Fruit fly (Drosophila melanogaster) whole organism, embryonic: ENCODE data around the gene CG6470.

Source experiments
- CG10654 ChIP-seq: fragments of 200-800 bp; sonication (Bioruptor generic); optimal IDR thresholded peaks from 2 replicates; lab custom pipeline; 2016; ENCODE audit warnings: missing biosample characterization, missing genetic modification characterization
- CG11504 ChIP-seq: fragments of 200-800 bp; sonication (Bioruptor generic); optimal IDR thresholded peaks from 3 replicates; lab custom pipeline; 2019; ENCODE audit warnings: missing biosample characterization, mild to moderate bottlenecking, missing genetic modification characterization, moderate library complexity
- CG11696 ChIP-seq: fragments of 200-800 bp; sonication (Bioruptor generic); IDR thresholded peaks from 2 replicates; pipeline ENCODE4 v1.3.6; 2022; ENCODE audit warnings: missing biosample characterization, missing genetic modification characterization
- CG14014 ChIP-seq: fragments of 200-800 bp; sonication (Bioruptor generic); IDR thresholded peaks from 2 replicates; pipeline ENCODE4 v1.3.6; 2022; ENCODE audit warnings: missing biosample characterization, missing genetic modification characterization
- CG17829 ChIP-seq: fragments of 200-800 bp; optimal IDR thresholded peaks from 2 replicates; lab custom pipeline; 2019; ENCODE audit warnings: missing biosample characterization, mild to moderate bottlenecking, missing genetic modification characterization, moderate library complexity
- CG1792 ChIP-seq: fragments of 200-800 bp; sonication (Bioruptor generic); optimal IDR thresholded peaks from 2 replicates; lab custom pipeline; 2016; ENCODE audit warnings: missing biosample characterization, missing genetic modification characterization
- CG32772 ChIP-seq: fragments of 200-800 bp; sonication (Bioruptor generic); IDR thresholded peaks from 2 replicates; pipeline ENCODE4 v1.3.6; 2022; ENCODE audit warnings: missing biosample characterization, missing genetic modification characterization
- CG3847 ChIP-seq: fragments of 200-800 bp; sonication (Bioruptor generic); IDR thresholded peaks from 2 replicates; pipeline ENCODE4 v1.3.6; 2022; ENCODE audit warnings: missing biosample characterization, missing genetic modification characterization
- CG5180 ChIP-seq: fragments of 200-800 bp; sonication (Bioruptor generic); optimal IDR thresholded peaks from 3 replicates; lab custom pipeline; 2017; ENCODE audit warnings: missing biosample characterization, missing genetic modification characterization, mild to moderate bottlenecking, moderate library complexity, missing genetic modification reagents
- CG6175 ChIP-seq: fragments of 200-800 bp; sonication (Bioruptor generic); IDR thresholded peaks from 3 replicates; pipeline ENCODE4 v1.3.6; 2022; ENCODE audit warnings: missing biosample characterization, missing genetic modification characterization
- CG6683 ChIP-seq: fragments of 200-800 bp; sonication (Bioruptor generic); optimal IDR thresholded peaks from 2 replicates; lab custom pipeline; 2017; ENCODE audit warnings: missing biosample characterization, mild to moderate bottlenecking, missing genetic modification characterization, missing genetic modification reagents
- CG6765 ChIP-seq: fragments of 200-800 bp; sonication (Bioruptor generic); optimal IDR thresholded peaks from 3 replicates; lab custom pipeline; 2017; ENCODE audit warnings: missing biosample characterization, mild to moderate bottlenecking, missing genetic modification characterization
- CG6791 ChIP-seq: fragments of 200-800 bp; sonication (Bioruptor generic); IDR thresholded peaks from 3 replicates; pipeline ENCODE4 v1.3.6; 2022; ENCODE audit warnings: missing biosample characterization, missing genetic modification characterization; ENCODE audit not compliant: partially characterized antibody
- CG7357 ChIP-seq: fragments of 200-800 bp; sonication (Bioruptor generic); IDR thresholded peaks from 3 replicates; pipeline ENCODE4 v1.3.6; 2022; ENCODE audit warnings: missing biosample characterization, missing genetic modification characterization
- CG9932 ChIP-seq: fragments of 200-800 bp; sonication (Bioruptor generic); IDR thresholded peaks from 2 replicates; pipeline ENCODE4 v1.3.6; 2022; ENCODE audit warnings: missing biosample characterization, missing genetic modification characterization
- CTCF ChIP-seq: fragments of 200-800 bp; sonication (Bioruptor generic); optimal IDR thresholded peaks from 2 replicates; lab custom pipeline; 2017; ENCODE audit warnings: missing biosample characterization, mild to moderate bottlenecking, missing genetic modification characterization, moderate library complexity
- CoRest ChIP-seq: fragments of 200-800 bp; sonication (Bioruptor generic); optimal IDR thresholded peaks from 3 replicates; lab custom pipeline; 2018; ENCODE audit warnings: missing biosample characterization, mild to moderate bottlenecking, missing genetic modification characterization, moderate library complexity
- D ChIP-seq, 2 experiments: fragments of 200-800 bp in 1 of 2; fragments of >200 bp in 1 of 2; sonication (Bioruptor generic) in 1 of 2; optimal IDR thresholded peaks; 2 replicates in 1 of 2; 3 replicates in 1 of 2; lab custom pipeline; 2017; ENCODE audit warnings: mild to moderate bottlenecking in 1 of 2, missing biosample characterization in 1 of 2, missing genetic modification characterization in 1 of 2, missing genetic modification reagents in 1 of 2
- Dip2 ChIP-seq: fragments of 200-800 bp; sonication (Bioruptor generic); IDR thresholded peaks from 2 replicates; pipeline ENCODE4 v1.3.6; 2022; ENCODE audit warnings: missing biosample characterization, missing genetic modification characterization
- Ets97D ChIP-seq: fragments of 200-800 bp; sonication (Bioruptor generic); optimal IDR thresholded peaks from 3 replicates; lab custom pipeline; 2016; ENCODE audit warnings: missing biosample characterization, missing genetic modification characterization
- Hand ChIP-seq: fragments of 200-800 bp; sonication (Bioruptor generic); optimal IDR thresholded peaks from 2 replicates; lab custom pipeline; 2017; ENCODE audit warnings: mild to moderate bottlenecking, missing biosample characterization, missing genetic modification reagents, missing genetic modification characterization
- Max ChIP-seq: fragments of 200-800 bp; sonication (Bioruptor generic); optimal IDR thresholded peaks from 2 replicates; lab custom pipeline; 2016; ENCODE audit warnings: missing biosample characterization, mild to moderate bottlenecking, missing genetic modification characterization
- Meics ChIP-seq: fragments of 200-800 bp; sonication (Bioruptor generic); optimal IDR thresholded peaks from 2 replicates; lab custom pipeline; 2017; ENCODE audit warnings: missing biosample characterization, mild to moderate bottlenecking, missing genetic modification characterization
- NC2α ChIP-seq: fragments of 200-800 bp; sonication (Bioruptor generic); optimal IDR thresholded peaks from 2 replicates; lab custom pipeline; 2016; ENCODE audit warnings: missing biosample characterization, missing genetic modification characterization
- NFAT ChIP-seq: fragments of 200-800 bp; sonication (Bioruptor generic); IDR thresholded peaks from 2 replicates; pipeline ENCODE4 v1.3.6; 2022; ENCODE audit warnings: missing biosample characterization, missing genetic modification characterization
- Nf-YA ChIP-seq: fragments of 200-800 bp; sonication (Bioruptor generic); IDR thresholded peaks from 2 replicates; pipeline ENCODE4 v1.3.6; 2022; ENCODE audit warnings: missing biosample characterization, missing genetic modification characterization
- Oli ChIP-seq: fragments of 200-800 bp; sonication (Bioruptor generic); optimal IDR thresholded peaks from 2 replicates; lab custom pipeline; 2018; ENCODE audit warnings: missing biosample characterization, mild to moderate bottlenecking, missing genetic modification characterization, moderate library complexity
- TFAM ChIP-seq: fragments of 200-800 bp; sonication (Bioruptor generic); optimal IDR thresholded peaks from 2 replicates; lab custom pipeline; 2017; ENCODE audit warnings: missing biosample characterization, missing genetic modification characterization, inconsistent platforms
- abd-A ChIP-seq: fragments of 200-800 bp; sonication (Bioruptor generic); optimal IDR thresholded peaks from 3 replicates; lab custom pipeline; 2019; ENCODE audit warnings: missing biosample characterization, mild to moderate bottlenecking, missing genetic modification characterization, moderate library complexity
- bsh ChIP-seq, 2 experiments: fragments of 200-800 bp; sonication (Bioruptor generic); optimal IDR thresholded peaks; 2 replicates each; lab custom pipeline; 2017 to 2018; ENCODE audit warnings: mild to moderate bottlenecking in 2 of 2, missing biosample characterization in 2 of 2, missing genetic modification characterization in 2 of 2, moderate library complexity in 1 of 2
- chif ChIP-seq, 2 experiments: fragments of 200-800 bp; sonication (Bioruptor generic); optimal IDR thresholded peaks; 3 replicates each; lab custom pipeline; 2016; ENCODE audit warnings: missing biosample characterization in 2 of 2, missing genetic modification characterization in 2 of 2
- crp ChIP-seq, 2 experiments: fragments of 200-800 bp; sonication (Bioruptor generic); optimal IDR thresholded peaks; 2 replicates in 1 of 2; 3 replicates in 1 of 2; lab custom pipeline; 2017; ENCODE audit warnings: missing biosample characterization in 2 of 2, missing genetic modification characterization in 2 of 2, mild to moderate bottlenecking in 1 of 2, moderate library complexity in 1 of 2
- en ChIP-seq: fragments of 200-800 bp; sonication (Bioruptor generic); optimal IDR thresholded peaks from 2 replicates; lab custom pipeline; 2016; ENCODE audit warnings: missing biosample characterization, missing genetic modification characterization
- grau ChIP-seq: fragments of 200-800 bp; optimal IDR thresholded peaks from 3 replicates; lab custom pipeline; 2019; ENCODE audit warnings: missing biosample characterization, mild to moderate bottlenecking, missing genetic modification characterization, moderate library complexity
- hkb ChIP-seq, 2 experiments: fragments of 200-800 bp in 1 of 2; fragments of >200 bp in 1 of 2; sonication (Bioruptor generic) in 1 of 2; IDR thresholded peaks in 1 of 2; optimal IDR thresholded peaks in 1 of 2; 2 replicates each; pipeline versions ENCODE4 v1.3.6 to Lab custom; 2017 to 2022; ENCODE audit warnings: missing biosample characterization in 1 of 2, missing genetic modification characterization in 1 of 2
- kay ChIP-seq: fragments of 200-800 bp; sonication (Bioruptor generic); optimal IDR thresholded peaks from 2 replicates; lab custom pipeline; 2016; ENCODE audit warnings: missing biosample characterization, missing genetic modification characterization
- lilli ChIP-seq: fragments of 200-800 bp; sonication (Bioruptor generic); optimal IDR thresholded peaks from 3 replicates; lab custom pipeline; 2016; ENCODE audit warnings: missing biosample characterization, missing genetic modification characterization
- mirr ChIP-seq: fragments of 200-800 bp; sonication (Bioruptor generic); optimal IDR thresholded peaks from 3 replicates; lab custom pipeline; 2018; ENCODE audit warnings: missing biosample characterization, mild to moderate bottlenecking, missing genetic modification characterization
- oc ChIP-seq: fragments of 200-800 bp; sonication (Bioruptor generic); optimal IDR thresholded peaks from 2 replicates; lab custom pipeline; 2018; ENCODE audit warnings: missing biosample characterization, mild to moderate bottlenecking, missing genetic modification characterization, moderate library complexity
- odd ChIP-seq: fragments of 200-800 bp; sonication (Bioruptor generic); optimal IDR thresholded peaks from 2 replicates; lab custom pipeline; 2017; ENCODE audit warnings: missing biosample characterization, mild to moderate bottlenecking, missing genetic modification characterization
- org-1 ChIP-seq: fragments of 200-800 bp; sonication (Bioruptor generic); optimal IDR thresholded peaks from 2 replicates; lab custom pipeline; 2017; ENCODE audit warnings: missing biosample characterization, missing genetic modification characterization
- pnt ChIP-seq: fragments of 200-800 bp; sonication (Bioruptor generic); optimal IDR thresholded peaks from 3 replicates; lab custom pipeline; 2016; ENCODE audit warnings: missing biosample characterization, missing genetic modification characterization
- prd ChIP-seq, 3 experiments: fragments of >200 bp in 2 of 3; fragments of 200-800 bp in 1 of 3; sonication (Bioruptor generic) in 1 of 3; optimal IDR thresholded peaks in 2 of 3; IDR thresholded peaks in 1 of 3; 2 replicates in 2 of 3; 3 replicates in 1 of 3; pipeline versions ENCODE4 v1.3.6 to Lab custom; 2017 to 2022; ENCODE audit warnings: missing biosample characterization in 1 of 3, missing genetic modification characterization in 1 of 3
- pum ChIP-seq: fragments of 200-800 bp; sonication (Bioruptor generic); optimal IDR thresholded peaks from 2 replicates; lab custom pipeline; 2016; ENCODE audit warnings: missing biosample characterization, missing genetic modification characterization
- scrt ChIP-seq: fragments of 200-800 bp; sonication (Bioruptor generic); optimal IDR thresholded peaks from 2 replicates; lab custom pipeline; 2018; ENCODE audit warnings: missing biosample characterization, mild to moderate bottlenecking, missing genetic modification characterization, moderate library complexity
- trh ChIP-seq: fragments of 200-800 bp; sonication (Bioruptor generic); optimal IDR thresholded peaks from 2 replicates; lab custom pipeline; 2016; ENCODE audit warnings: missing biosample characterization, missing genetic modification characterization
- vvl ChIP-seq: fragments of 200-800 bp; sonication (Bioruptor generic); IDR thresholded peaks from 2 replicates; pipeline ENCODE4 v1.3.6; 2022; ENCODE audit warnings: missing biosample characterization, missing genetic modification characterization
- wdn ChIP-seq: fragments of 200-800 bp; sonication (Bioruptor generic); IDR thresholded peaks from 2 replicates; pipeline ENCODE4 v1.3.6; 2022; ENCODE audit warnings: missing biosample characterization, missing genetic modification characterization
- yki ChIP-seq: fragments of >200 bp; optimal IDR thresholded peaks from 3 replicates; lab custom pipeline; 2018
- zf30C ChIP-seq: fragments of 200-800 bp; sonication (Bioruptor generic); optimal IDR thresholded peaks from 3 replicates; lab custom pipeline; 2018; ENCODE audit warnings: missing biosample characterization, mild to moderate bottlenecking, missing genetic modification characterization

CG6470 gene

dm6 chrX:18546785-18547184 is 32.1 kb upstream of the CG6470 start (continued):
- TF ChIP-seq bsh (GFP tag; optimal IDR thresholded peaks at IDR 0.05; lab: Kevin White, UChicago): peak in 1 of 2 experiments; percentile 71
- peak; percentile 86 for TF ChIP-seq NFAT (GFP tag; lab: Robert Waterston, UW)
- TF ChIP-seq TFAM (GFP tag; lab: Kevin White, UChicago): no peak
- peak; percentile 86 for TF ChIP-seq CG32772
- no peak for TF ChIP-seq NC2α
- TF ChIP-seq odd (GFP tag; lab: Kevin White, UChicago): peak; percentile 52
- peak; percentile 87 for TF ChIP-seq CoRest (tag; lab: Kevin White, UChicago)
- TF ChIP-seq crp (GFP tag; optimal IDR thresholded peaks at IDR 0.05; lab: Kevin White, UChicago): peak in 1 of 2 experiments; percentile 2
- TF ChIP-seq CG6765 (GFP tag; lab: Kevin White, UChicago): peak; percentile 33
- peak; percentile 73 for TF ChIP-seq mirr (GFP tag; lab: Kevin White, UChicago)
- no peak for TF ChIP-seq yki (lab: Kevin White, UChicago)
- peak; percentile 87 for TF ChIP-seq Oli (tag; lab: Kevin White, UChicago)
- TF ChIP-seq CG6791 (GFP tag; lab: Robert Waterston, UW): no peak
- peak; percentile 83 for TF ChIP-seq lilli (GFP tag; lab: Kevin White, UChicago)
- peak; percentile 87 for TF ChIP-seq CG9932 (GFP tag; lab: Robert Waterston, UW)
- peak; percentile 52 to 67 for TF ChIP-seq chif (GFP tag; optimal IDR thresholded peaks at IDR 0.05; lab: Kevin White, UChicago)
- TF ChIP-seq Nf-YA (GFP tag; lab: Robert Waterston, UW): peak; percentile 79
- no peak for TF ChIP-seq prd (optimal IDR thresholded peaks at IDR 0.05; lab: Kevin White, UChicago)
- peak; percentile 86 for TF ChIP-seq prd (GFP tag; IDR thresholded peaks at IDR 0.05; lab: Robert Waterston, UW)
- peak; percentile 78 for TF ChIP-seq Meics (GFP tag; lab: Kevin White, UChicago)
- TF ChIP-seq Dip2 (GFP tag; lab: Robert Waterston, UW): peak; percentile 46; the same call in 1 of the 2 replicates
- TF ChIP-seq abd-A (tag; lab: Kevin White, UChicago): peak; percentile 18
- peak; percentile 61 for TF ChIP-seq org-1 (GFP tag; lab: Kevin White, UChicago)
- peak; percentile 88 for TF ChIP-seq CG11504 (tag; lab: Kevin White, UChicago)
- TF ChIP-seq CTCF (GFP tag; lab: Kevin White, UChicago): no peak
- peak; percentile 81; the same call in 2 of the 3 replicates for TF ChIP-seq CG6175 (GFP tag; lab: Robert Waterston, UW)
- TF ChIP-seq hkb (optimal IDR thresholded peaks at IDR 0.05; lab: Kevin White, UChicago): no peak
- peak; percentile 88 for TF ChIP-seq hkb (GFP tag; IDR thresholded peaks at IDR 0.05; lab: Robert Waterston, UW)
- no peak for TF ChIP-seq D (optimal IDR thresholded peaks at IDR 0.05; lab: Kevin White, UChicago)
- TF ChIP-seq D (GFP tag; optimal IDR thresholded peaks at IDR 0.05; lab: Kevin White, UChicago): peak; percentile 50
- peak; percentile 66 for TF ChIP-seq scrt (GFP tag; lab: Kevin White, UChicago)
- peak; percentile 41 for TF ChIP-seq Hand (GFP tag; lab: Kevin White, UChicago)
- TF ChIP-seq vvl (GFP tag; lab: Robert Waterston, UW): peak; percentile 85
- TF ChIP-seq en: peak; percentile 62
- peak; percentile 79 for TF ChIP-seq CG7357 (GFP tag; lab: Robert Waterston, UW)
- TF ChIP-seq wdn (GFP tag; lab: Robert Waterston, UW): 0 out of 2 replicates have a peak, but pooled peaks have one; percentile 41
- TF ChIP-seq Max (GFP tag; lab: Kevin White, UChicago): peak; percentile 48
- TF ChIP-seq Ets97D (GFP tag; lab: Kevin White, UChicago): no peak
- TF ChIP-seq kay (GFP tag; lab: Kevin White, UChicago): peak; percentile 52
- TF ChIP-seq CG1792 (GFP tag; lab: Kevin White, UChicago): peak; percentile 63
- peak; percentile 87 for TF ChIP-seq CG3847 (GFP tag; lab: Robert Waterston, UW)
- TF ChIP-seq pum (GFP tag; lab: Kevin White, UChicago): peak; percentile 57
- TF ChIP-seq CG11696: 0 out of 2 replicates have a peak, but pooled peaks have one; percentile 39
- TF ChIP-seq oc (tag; lab: Kevin White, UChicago): peak; percentile 72
- no peak for TF ChIP-seq zf30C (GFP tag; lab: Kevin White, UChicago)
- TF ChIP-seq CG6683 (GFP tag; lab: Kevin White, UChicago): no peak
- TF ChIP-seq pnt (GFP tag; lab: Kevin White, UChicago): peak; percentile 76
- TF ChIP-seq CG5180 (GFP tag; lab: Kevin White, UChicago): peak; percentile 62
- TF ChIP-seq CG14014: peak; percentile 89
- peak; percentile 64 for TF ChIP-seq CG17829 (tag; lab: Kevin White, UChicago)
- TF ChIP-seq CG10654: peak; percentile 58
- peak; percentile 14 for TF ChIP-seq trh (GFP tag; lab: Kevin White, UChicago)
- TF ChIP-seq grau (tag; lab: Kevin White, UChicago): peak; percentile 85
